Worm (Caenorhabditis elegans) whole organism, young adult: ENCODE data around the gene Y48B6A.1.

Source experiments
- B0261.1 ChIP-seq: sonication (generic microtip); optimal IDR thresholded peaks from 2 replicates; lab custom pipeline; 2016; ENCODE audit warnings: mild to moderate bottlenecking, missing genetic modification characterization, moderate library complexity, missing compliant biosample characterization
- F10E7.11 ChIP-seq: sonication (generic microtip); optimal IDR thresholded peaks from 2 replicates; lab custom pipeline; 2017; ENCODE audit warnings: mild to moderate bottlenecking, missing genetic modification characterization, moderate library complexity, missing compliant biosample characterization
- F33H1.4 ChIP-seq: fragments of 200-800 bp; sonication (Bioruptor generic); IDR thresholded peaks from 2 replicates; pipeline ENCODE4 v1.3.6; 2022; ENCODE audit warnings: missing genetic modification reagents, missing genetic modification characterization, missing compliant biosample characterization
- F57C9.4 ChIP-seq: sonication (generic microtip); optimal IDR thresholded peaks from 2 replicates; lab custom pipeline; 2017; ENCODE audit warnings: mild to moderate bottlenecking, missing genetic modification characterization, missing compliant biosample characterization
- K11D2.4 ChIP-seq: fragments of 200-800 bp; sonication (Bioruptor generic); IDR thresholded peaks from 2 replicates; pipeline ENCODE4 v1.3.6; 2022; ENCODE audit warnings: missing genetic modification reagents, missing genetic modification characterization, missing compliant biosample characterization
- T07F8.4 ChIP-seq: sonication (generic microtip); optimal IDR thresholded peaks from 2 replicates; lab custom pipeline; 2016; ENCODE audit warnings: mild to moderate bottlenecking, missing genetic modification characterization, moderate library complexity, missing compliant biosample characterization
- Y79H2A.3 ChIP-seq: fragments of 200-800 bp; sonication (Bioruptor generic); conservative IDR thresholded peaks from 2 replicates; pipeline ENCODE4 v1.3.6; 2022; ENCODE audit warnings: missing genetic modification reagents, missing genetic modification characterization, missing compliant biosample characterization
- ama-1 ChIP-seq, 3 experiments: fragments of 150-350 bp in 1 of 3; sonication (generic microtip) in 2 of 3; optimal IDR thresholded peaks; 2 replicates each; lab custom pipeline; 2014 to 2018; ENCODE audit warnings: missing biosample characterization in 2 of 3, missing genetic modification characterization in 2 of 3, missing genetic modification reagents in 2 of 3
- aptf-2 ChIP-seq: fragments of 200-800 bp; sonication (Bioruptor generic); conservative IDR thresholded peaks from 2 replicates; pipeline ENCODE4 v1.3.6; 2022; ENCODE audit warnings: missing genetic modification reagents, missing genetic modification characterization, missing compliant biosample characterization
- attf-6 ChIP-seq: fragments of 200-800 bp; sonication (Bioruptor generic); IDR thresholded peaks from 2 replicates; pipeline ENCODE4 v1.3.6; 2022; ENCODE audit warnings: missing genetic modification reagents, missing genetic modification characterization, missing compliant biosample characterization
- bed-2 ChIP-seq: fragments of 200-800 bp; sonication (Bioruptor generic); IDR thresholded peaks from 2 replicates; pipeline ENCODE4 v1.3.6; 2022; ENCODE audit warnings: missing genetic modification reagents, missing genetic modification characterization, missing compliant biosample characterization
- ceh-40 ChIP-seq: fragments of 200-800 bp; sonication (Bioruptor generic); IDR thresholded peaks from 2 replicates; pipeline ENCODE4 v1.3.6; 2022; ENCODE audit warnings: missing genetic modification characterization, missing compliant biosample characterization
- ceh-58 ChIP-seq: fragments of 200-800 bp; sonication (Bioruptor generic); IDR thresholded peaks from 2 replicates; pipeline ENCODE4 v1.3.6; 2022; ENCODE audit warnings: missing genetic modification characterization, missing compliant biosample characterization
- efl-1 ChIP-seq: fragments of 150-350 bp; optimal IDR thresholded peaks from 2 replicates; lab custom pipeline; 2014; ENCODE audit warnings: missing biosample characterization, missing genetic modification reagents, missing genetic modification characterization
- hlh-12 ChIP-seq: sonication (generic microtip); optimal IDR thresholded peaks from 2 replicates; lab custom pipeline; 2016; ENCODE audit warnings: missing genetic modification characterization, missing compliant biosample characterization
- hlh-26 ChIP-seq: fragments of 200-800 bp; sonication (Bioruptor generic); conservative IDR thresholded peaks from 2 replicates; pipeline ENCODE4 v1.3.6; 2022; ENCODE audit warnings: missing genetic modification reagents, missing genetic modification characterization, missing compliant biosample characterization
- hmg-1.2 ChIP-seq: fragments of 200-800 bp; sonication (Bioruptor generic); IDR thresholded peaks from 2 replicates; pipeline ENCODE4 v1.3.6; 2022; ENCODE audit warnings: missing genetic modification reagents, missing genetic modification characterization, missing compliant biosample characterization
- hmg-20 ChIP-seq: fragments of 200-800 bp; sonication (Bioruptor generic); IDR thresholded peaks from 2 replicates; pipeline ENCODE4 v1.3.6; 2022; ENCODE audit warnings: missing genetic modification reagents, missing genetic modification characterization, missing compliant biosample characterization
- hrde-1 ChIP-seq: sonication (generic microtip); optimal IDR thresholded peaks from 2 replicates; lab custom pipeline; 2016; ENCODE audit warnings: missing genetic modification characterization, mild to moderate bottlenecking, missing compliant biosample characterization, moderate library complexity, missing genotype, missing genetic modification reagents, borderline replicate concordance
- hsf-1 ChIP-seq: fragments of 200-800 bp; sonication (Bioruptor generic); IDR thresholded peaks from 2 replicates; pipeline ENCODE4 v1.3.6; 2022; ENCODE audit warnings: missing genetic modification reagents, missing genetic modification characterization, missing compliant biosample characterization
- let-526 ChIP-seq: fragments of 200-800 bp; sonication (Bioruptor generic); IDR thresholded peaks from 2 replicates; pipeline ENCODE4 v1.3.6; 2022; ENCODE audit warnings: missing genetic modification reagents, missing genetic modification characterization, missing compliant biosample characterization
- lin-40 ChIP-seq: sonication (generic microtip); optimal IDR thresholded peaks from 2 replicates; lab custom pipeline; 2016; ENCODE audit warnings: missing genetic modification characterization, mild to moderate bottlenecking, missing compliant biosample characterization, missing genotype, missing genetic modification reagents
- lir-1 ChIP-seq: fragments of 200-800 bp; sonication (Bioruptor generic); conservative IDR thresholded peaks from 2 replicates; pipeline ENCODE4 v1.3.6; 2022; ENCODE audit warnings: missing genetic modification reagents, missing genetic modification characterization, missing compliant biosample characterization
- mel-28 ChIP-seq: sonication (generic microtip); optimal IDR thresholded peaks from 2 replicates; lab custom pipeline; 2016; ENCODE audit warnings: borderline replicate concordance, mild to moderate bottlenecking, missing genetic modification characterization, missing compliant biosample characterization
- nfyb-1 ChIP-seq: fragments of 200-800 bp; sonication (Bioruptor generic); IDR thresholded peaks from 2 replicates; pipeline ENCODE4 v1.3.6; 2022; ENCODE audit warnings: missing genetic modification reagents, missing genetic modification characterization, missing compliant biosample characterization
- nhr-179 ChIP-seq: sonication (generic microtip); optimal IDR thresholded peaks from 2 replicates; lab custom pipeline; 2016; ENCODE audit warnings: mild to moderate bottlenecking, missing genetic modification characterization, missing compliant biosample characterization
- nhr-80 ChIP-seq: sonication (generic microtip); optimal IDR thresholded peaks from 2 replicates; lab custom pipeline; 2016; ENCODE audit warnings: missing genetic modification characterization, missing compliant biosample characterization
- snpc-3.4 ChIP-seq: sonication (generic microtip); optimal IDR thresholded peaks from 2 replicates; lab custom pipeline; 2017; ENCODE audit warnings: missing genetic modification characterization, mild to moderate bottlenecking, missing compliant biosample characterization, antibody characterized with exemption, moderate library complexity, missing genotype, missing genetic modification reagents
- somi-1 ChIP-seq: fragments of 200-800 bp; sonication (Bioruptor generic); optimal IDR thresholded peaks from 2 replicates; lab custom pipeline; 2018; ENCODE audit warnings: mild to moderate bottlenecking, missing genetic modification characterization, missing compliant biosample characterization
- sptf-2 ChIP-seq: fragments of 200-800 bp; sonication (Bioruptor generic); optimal IDR thresholded peaks from 2 replicates; lab custom pipeline; 2018; ENCODE audit warnings: mild to moderate bottlenecking, missing genetic modification characterization, missing compliant biosample characterization
- zfh-2 ChIP-seq: fragments of 200-800 bp; sonication (Bioruptor generic); conservative IDR thresholded peaks from 2 replicates; pipeline ENCODE4 v1.3.6; 2022; ENCODE audit warnings: missing genetic modification reagents, missing genetic modification characterization, missing compliant biosample characterization
- zim-3 ChIP-seq: sonication (generic microtip); optimal IDR thresholded peaks from 2 replicates; lab custom pipeline; 2017; ENCODE audit warnings: mild to moderate bottlenecking, missing genetic modification characterization, moderate library complexity, missing compliant biosample characterization
- ztf-22 ChIP-seq: fragments of 200-800 bp; sonication (Bioruptor generic); optimal IDR thresholded peaks from 2 replicates; lab custom pipeline; 2018; ENCODE audit warnings: mild to moderate bottlenecking, missing genetic modification characterization, moderate library complexity, missing compliant biosample characterization
- ztf-25 ChIP-seq: fragments of 200-800 bp; sonication (Bioruptor generic); IDR thresholded peaks from 2 replicates; pipeline ENCODE4 v1.3.6; 2022; ENCODE audit warnings: missing genetic modification reagents, missing genetic modification characterization, missing compliant biosample characterization
- ztf-26 ChIP-seq: sonication (generic microtip); optimal IDR thresholded peaks from 2 replicates; lab custom pipeline; 2017; ENCODE audit warnings: missing genetic modification characterization, missing compliant biosample characterization

Gene Y48B6A.1

DNA sequence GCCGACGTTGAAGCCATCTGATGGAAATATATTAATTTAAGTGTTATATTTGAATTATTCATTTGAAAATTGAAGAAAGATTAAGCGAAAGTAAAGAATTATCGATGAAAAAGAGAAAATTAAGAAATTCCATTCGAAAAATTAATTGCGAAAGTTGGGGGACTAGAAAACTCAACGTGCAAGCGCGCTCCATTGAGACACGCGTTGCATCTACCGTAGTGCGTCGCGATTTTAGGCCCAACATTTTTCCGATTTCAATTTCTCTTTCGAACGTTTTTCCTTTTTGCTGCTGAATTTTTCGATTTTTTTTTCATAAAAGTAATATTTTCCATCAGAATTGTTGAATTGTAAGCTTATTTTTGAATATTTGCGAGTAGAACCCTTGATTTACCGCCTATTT is at the start of gene Y48B6A.1 (continued):
- no peak for TF ChIP-seq hlh-26 (GFP tag; lab: Robert Waterston, UW)
- TF ChIP-seq hmg-1.2 = peak; percentile 76
- TF ChIP-seq somi-1 (GFP tag; lab: Kevin White, UChicago) = peak; percentile 32
- TF ChIP-seq ama-1 (optimal IDR thresholded peaks at IDR 0.05; lab: Kevin White, UChicago) = no peak
- no peak for TF ChIP-seq ama-1 (GFP tag; optimal IDR thresholded peaks at IDR 0.05; lab: Kevin White, UChicago)
- peak; percentile 76 for TF ChIP-seq F33H1.4
- peak; percentile 81 for TF ChIP-seq lir-1
- TF ChIP-seq hsf-1 (GFP tag; lab: Robert Waterston, UW) = peak; percentile 49; the same call in 1 of the 2 replicates
- no peak for TF ChIP-seq T07F8.4 (tag; lab: Kevin White, UChicago)
- TF ChIP-seq zim-3 = peak; percentile 43
- TF ChIP-seq sptf-2 (GFP tag; lab: Kevin White, UChicago) = peak; percentile 53
- TF ChIP-seq ztf-22 (GFP tag; lab: Kevin White, UChicago) = no peak
- peak; percentile 84 for TF ChIP-seq nhr-80 (tag; lab: Kevin White, UChicago)
- no peak for TF ChIP-seq mel-28 (tag; lab: Kevin White, UChicago)
- peak; percentile 88 for TF ChIP-seq aptf-2
- TF ChIP-seq F10E7.11 (tag; lab: Kevin White, UChicago) = no peak
- TF ChIP-seq Y79H2A.3 = 0 out of 2 replicates have a peak, but pooled peaks have one; percentile 55
- TF ChIP-seq hrde-1 (tag; lab: Kevin White, UChicago) = no peak
- TF ChIP-seq nhr-179 (tag; lab: Kevin White, UChicago) = no peak
- TF ChIP-seq F57C9.4 = no peak
- TF ChIP-seq nfyb-1 (GFP tag; lab: Robert Waterston, UW) = 0 out of 2 replicates have a peak, but pooled peaks have one; percentile 40
- no peak for TF ChIP-seq hmg-20
- TF ChIP-seq ztf-26 (tag; lab: Kevin White, UChicago) = peak; percentile 56
- peak; percentile 80; the same call in 1 of the 2 replicates for TF ChIP-seq bed-2 (GFP tag; lab: Robert Waterston, UW)
- TF ChIP-seq ceh-58 (GFP tag; lab: Robert Waterston, UW) = no peak
- peak; percentile 90 for TF ChIP-seq ztf-25 (GFP tag; lab: Robert Waterston, UW)
- TF ChIP-seq B0261.1 (tag; lab: Kevin White, UChicago) = peak; percentile 16
- peak; percentile 86 for TF ChIP-seq K11D2.4 (GFP tag; lab: Robert Waterston, UW)
- TF ChIP-seq snpc-3.4 = peak; percentile 79
- TF ChIP-seq let-526 (GFP tag; lab: Robert Waterston, UW) = peak; percentile 91
- no peak for TF ChIP-seq hlh-12

DNA sequence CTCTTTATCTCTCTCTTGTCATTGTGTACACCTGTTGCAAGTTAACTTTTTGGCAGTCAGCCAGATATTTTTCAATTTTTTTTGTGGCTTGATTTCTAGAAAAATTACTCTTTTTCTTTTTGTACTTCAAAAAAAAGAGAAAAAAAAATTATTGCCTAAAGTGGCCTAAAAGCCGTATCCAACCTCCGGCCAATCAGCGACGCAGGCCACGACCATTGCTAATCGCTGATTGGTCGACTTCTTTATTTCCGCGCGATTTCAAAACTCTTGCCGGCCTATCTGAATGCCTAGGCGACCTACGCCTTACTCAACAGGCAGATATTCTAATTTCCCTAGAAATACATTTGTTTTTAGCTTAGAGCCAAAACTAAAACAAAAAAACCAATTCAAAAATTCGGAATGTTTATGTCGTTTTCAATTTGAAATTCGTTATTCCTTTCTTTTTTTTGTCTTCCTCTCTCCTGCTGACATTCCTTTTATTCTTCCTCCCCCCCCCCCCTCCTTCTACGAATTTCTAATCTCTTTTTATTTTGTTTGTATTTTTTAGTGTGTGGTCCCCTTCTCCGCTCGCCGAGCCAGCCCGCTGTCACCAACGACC is 43.4 kb upstream of the Y48B6A.1 start, which contains the start of gene ace-4:
Gene ace-4 (plus strand): TSS at position 548 of the 598 bp plus-strand sequence.
- TF ChIP-seq zfh-2 = 0 out of 2 replicates have a peak, but pooled peaks have one; percentile 12
- TF ChIP-seq ztf-26 (tag; lab: Kevin White, UChicago) = no peak

DNA sequence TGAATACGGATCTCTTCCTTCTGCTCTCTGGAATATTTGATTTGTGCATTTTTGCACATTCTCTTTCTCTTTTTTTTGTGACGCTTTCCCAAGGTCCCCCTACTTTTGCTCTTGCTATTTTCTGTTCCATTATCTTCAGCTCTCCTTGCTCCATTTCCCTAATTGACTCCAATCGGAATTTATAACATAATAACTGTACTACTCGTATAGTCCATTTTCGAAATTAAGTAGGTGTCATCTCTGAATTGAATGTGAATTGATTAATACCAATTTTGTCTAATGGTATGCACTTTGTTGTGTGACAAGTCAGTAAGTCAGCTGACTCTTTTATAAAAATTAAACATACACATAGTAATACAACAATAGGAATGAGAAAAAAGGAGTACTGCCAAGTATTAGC is 41.8 kb upstream of the Y48B6A.1 start:
- no peak for TF ChIP-seq somi-1 (GFP tag; lab: Kevin White, UChicago)
- TF ChIP-seq K11D2.4 (GFP tag; lab: Robert Waterston, UW) = no peak
- TF ChIP-seq lin-40 (tag; lab: Kevin White, UChicago) = no peak
- TF ChIP-seq nhr-179 (tag; lab: Kevin White, UChicago) = no peak
- no peak for TF ChIP-seq efl-1 (GFP tag; lab: Kevin White, UChicago)
- no peak for TF ChIP-seq ama-1 (optimal IDR thresholded peaks at IDR 0.05; lab: Kevin White, UChicago)
- no peak for TF ChIP-seq ama-1 (GFP tag; optimal IDR thresholded peaks at IDR 0.05; lab: Kevin White, UChicago)
- TF ChIP-seq ceh-40 (GFP tag; lab: Robert Waterston, UW) = no peak
- no peak for TF ChIP-seq attf-6 (GFP tag; lab: Robert Waterston, UW)
- no peak for TF ChIP-seq snpc-3.4
- TF ChIP-seq ceh-58 (GFP tag; lab: Robert Waterston, UW) = no peak
